Worm (Caenorhabditis elegans): ENCODE results near the gene srx-65.

The srx-65 gene

ce11 chrV:3912472-3912871 lies 9.3 kb upstream of the srx-65 start, which contains the start of gene srx-68:
TSS of gene srx-68 (plus strand) at chrV:3912772.
- TF ChIP-seq C34B4.2 (tag; optimal IDR thresholded peaks at IDR 0.05): no peak
- TF ChIP-seq ceh-88 (GFP tag; IDR thresholded peaks at IDR 0.05): no peak
- TF ChIP-seq nhr-237 (tag; optimal IDR thresholded peaks at IDR 0.05): no peak
- no peak for TF ChIP-seq snpc-4 (tag; optimal IDR thresholded peaks at IDR 0.05)
- no peak for TF ChIP-seq zip-4 (GFP tag; optimal IDR thresholded peaks at IDR 0.05)

- TF ChIP-seq alr-1 (tag; optimal IDR thresholded peaks at IDR 0.05; ENCODE audit: borderline replicate concordance) (no peak), rnt-1 (tag; optimal IDR thresholded peaks at IDR 0.05) (no peak), skn-1 (tag; optimal IDR thresholded peaks at IDR 0.05) (no peak), xbp-1 (tag; optimal IDR thresholded peaks at IDR 0.05) (no peak), hlh-17 (GFP tag; optimal IDR thresholded peaks at IDR 0.05; ENCODE audit: borderline replicate concordance) (no peak), grh-1 (GFP tag; IDR thresholded peaks at IDR 0.05) (no peak), egl-13 (tag; optimal IDR thresholded peaks at IDR 0.05) (no peak), mef-2 (tag; optimal IDR thresholded peaks at IDR 0.05) (no peak), nhr-20 (tag; optimal IDR thresholded peaks at IDR 0.05) (no peak), elt-2 (tag; optimal IDR thresholded peaks at IDR 0.05) (no peak), irx-1 (tag; optimal IDR thresholded peaks at IDR 0.05) (no peak), pax-3 (tag; optimal IDR thresholded peaks at IDR 0.05) (no peak), efl-3 (GFP tag; optimal IDR thresholded peaks at IDR 0.05) (no peak), nhr-84 (tag; optimal IDR thresholded peaks at IDR 0.05) (no peak), blmp-1 (tag; optimal IDR thresholded peaks at IDR 0.05) (no peak), lin-15B (tag; optimal IDR thresholded peaks at IDR 0.05) (no peak)
These were observed 8.6 kb upstream of the srx-65 start for ce11 chrV:3913131-3913530.

ce11 chrV:3916480-3916879 lies 5.3 kb upstream of the srx-65 start, which contains the start of gene srx-67:
TSS of gene srx-67 (plus strand) at chrV:3916780.
- TF ChIP-seq efl-3 (GFP tag; optimal IDR thresholded peaks at IDR 0.05) (no peak), ceh-88 (GFP tag; IDR thresholded peaks at IDR 0.05) (no peak), nhr-85 (tag) (no peak), nhr-77 (tag; optimal IDR thresholded peaks at IDR 0.05) (no peak), pag-3 (tag; optimal IDR thresholded peaks at IDR 0.05; ENCODE audit: borderline replicate concordance, insufficient read depth) (no peak), fkh-8 (tag; optimal IDR thresholded peaks at IDR 0.05) (no peak), zip-4 (GFP tag; optimal IDR thresholded peaks at IDR 0.05) (no peak), blmp-1 (tag; optimal IDR thresholded peaks at IDR 0.05) (no peak), egl-13 (tag; optimal IDR thresholded peaks at IDR 0.05) (no peak)

- TF ChIP-seq nhr-237 (tag; optimal IDR thresholded peaks at IDR 0.05) (no peak), ztf-11 (tag; optimal IDR thresholded peaks at IDR 0.05) (no peak), ceh-63 (GFP tag; optimal IDR thresholded peaks at IDR 0.05) (no peak), unc-130 (tag; optimal IDR thresholded peaks at IDR 0.05) (no peak), nhr-84 (tag; optimal IDR thresholded peaks at IDR 0.05) (no peak), unc-98 (GFP tag; IDR thresholded peaks at IDR 0.05) (no peak), ceh-90 (tag; optimal IDR thresholded peaks at IDR 0.05) (no peak), snpc-4 (tag; optimal IDR thresholded peaks at IDR 0.05) (no peak), C16A3.4 (tag; optimal IDR thresholded peaks at IDR 0.05) (no peak), sup-37 (GFP tag; optimal IDR thresholded peaks at IDR 0.05) (no peak), sox-4 (tag; optimal IDR thresholded peaks at IDR 0.05) (no peak), pax-3 (tag; optimal IDR thresholded peaks at IDR 0.05) (no peak), mef-2 (tag; optimal IDR thresholded peaks at IDR 0.05) (no peak), elt-2 (tag; optimal IDR thresholded peaks at IDR 0.05) (no peak), unc-62 (GFP tag; optimal IDR thresholded peaks at IDR 0.05) (no peak), xbp-1 (tag; optimal IDR thresholded peaks at IDR 0.05) (no peak), Y116A8C.19 (tag; optimal IDR thresholded peaks at IDR 0.05; ENCODE audit: borderline replicate concordance) (no peak), snu-23 (GFP tag; optimal IDR thresholded peaks at IDR 0.05) (no peak), C04F5.9 (tag; optimal IDR thresholded peaks at IDR 0.05) (no peak)
These were observed 2.4 kb upstream of the srx-65 start, which contains the start of gene srx-66 for ce11 chrV:3919289-3919688. TSS of gene srx-66 (plus strand) at chrV:3919589.
